In genomic region chr2L:14887530-14887929, dm6 we compare ENCODE assay signal across 3 fruit fly cellular contexts.
TF ChIP-seq lines count a peak whose summit lies in the region.

No protein-coding gene starts in this region.

- TF ChIP-seq CTCF in whole organism, embryonic (GFP tag; optimal IDR thresholded peaks at IDR 0.05; lab: Kevin White, UChicago), result no peak

TF ChIP-seq in whole organism, embryonic, 481 proteins besides CTCF, POLR2A, EP300 and RAD21 (continues in another document):
- peak; percentile 11; the same call in 1 of the 2 replicates for TF ChIP-seq ranshi (GFP tag; IDR thresholded peaks at IDR 0.05; lab: Robert Waterston, UW)
- TF ChIP-seq CG9932 (GFP tag; IDR thresholded peaks at IDR 0.05; lab: Robert Waterston, UW), result no peak
- TF ChIP-seq CG12942 (GFP tag; optimal IDR thresholded peaks at IDR 0.05; lab: Kevin White, UChicago), result no peak
- no peak for TF ChIP-seq CG1832 (GFP tag; optimal IDR thresholded peaks at IDR 0.05; lab: Kevin White, UChicago)
- no peak for TF ChIP-seq CG17385 (GFP tag; optimal IDR thresholded peaks at IDR 0.05; lab: Kevin White, UChicago)
- TF ChIP-seq MESR4 (GFP tag; optimal IDR thresholded peaks at IDR 0.05; lab: Kevin White, UChicago), result no peak
- TF ChIP-seq CG8290 (GFP tag; optimal IDR thresholded peaks at IDR 0.05; lab: Kevin White, UChicago), result no peak
- TF ChIP-seq CG8290 (tag; optimal IDR thresholded peaks at IDR 0.05; lab: Kevin White, UChicago), result no peak
- no peak for TF ChIP-seq Drgx (GFP tag; IDR thresholded peaks at IDR 0.05; lab: Robert Waterston, UW)
- TF ChIP-seq CG2129 (GFP tag; IDR thresholded peaks at IDR 0.05; lab: Robert Waterston, UW; ENCODE audit: partially characterized antibody), result no peak
- peak; percentile 23 for TF ChIP-seq CG13894 (tag; optimal IDR thresholded peaks at IDR 0.05; lab: Kevin White, UChicago)
- TF ChIP-seq Ada2b (GFP tag; IDR thresholded peaks at IDR 0.05; lab: Robert Waterston, UW), result peak; percentile 35; the same call in 1 of the 2 replicates
- no peak for TF ChIP-seq sima (GFP tag; optimal IDR thresholded peaks at IDR 0.05; lab: Kevin White, UChicago)
- TF ChIP-seq tap (tag; optimal IDR thresholded peaks at IDR 0.05; lab: Kevin White, UChicago), result no peak
- TF ChIP-seq Poxn (GFP tag; IDR thresholded peaks at IDR 0.05; lab: Robert Waterston, UW), result no peak
- no peak for TF ChIP-seq pfk (GFP tag; optimal IDR thresholded peaks at IDR 0.05; lab: Kevin White, UChicago)
- TF ChIP-seq gsb-n (tag; optimal IDR thresholded peaks at IDR 0.05; lab: Kevin White, UChicago), result no peak
- no peak for TF ChIP-seq CG4282 (GFP tag; optimal IDR thresholded peaks at IDR 0.05; lab: Kevin White, UChicago)
- no peak for TF ChIP-seq Hr78 (GFP tag; optimal IDR thresholded peaks at IDR 0.05; lab: Kevin White, UChicago)
- TF ChIP-seq Sox100B (GFP tag; optimal IDR thresholded peaks at IDR 0.05; lab: Kevin White, UChicago), result no peak
- no peak for TF ChIP-seq croc (GFP tag; conservative IDR thresholded peaks at IDR 0.05; lab: Robert Waterston, UW)
- no peak for TF ChIP-seq Ssrp (tag; optimal IDR thresholded peaks at IDR 0.05; lab: Kevin White, UChicago)
- TF ChIP-seq trem (tag; optimal IDR thresholded peaks at IDR 0.05; lab: Kevin White, UChicago), result no peak
- TF ChIP-seq CG4730 (GFP tag; IDR thresholded peaks at IDR 0.05; lab: Robert Waterston, UW), result no peak
- peak; percentile 43 for TF ChIP-seq Hmr (GFP tag; optimal IDR thresholded peaks at IDR 0.05; lab: Kevin White, UChicago)
- no peak for TF ChIP-seq gro (GFP tag; optimal IDR thresholded peaks at IDR 0.05; lab: Kevin White, UChicago)
- TF ChIP-seq CG11504 (tag; optimal IDR thresholded peaks at IDR 0.05; lab: Kevin White, UChicago), result peak; percentile 14
- TF ChIP-seq Opbp (GFP tag; IDR thresholded peaks at IDR 0.05; lab: Robert Waterston, UW; ENCODE audit: partially characterized antibody), result no peak
- TF ChIP-seq CG2116 (GFP tag; optimal IDR thresholded peaks at IDR 0.05; lab: Kevin White, UChicago), result no peak
- no peak for TF ChIP-seq CG4820 (GFP tag; optimal IDR thresholded peaks at IDR 0.05; lab: Kevin White, UChicago)
- TF ChIP-seq CG4707 (GFP tag; optimal IDR thresholded peaks at IDR 0.05; lab: Kevin White, UChicago), result no peak

TF ChIP-seq in whole organism, prepupa, 60 proteins besides CTCF, POLR2A, EP300 and RAD21:
- no peak for TF ChIP-seq Hr38 (GFP tag; optimal IDR thresholded peaks at IDR 0.05; lab: Kevin White, UChicago)
- no peak for TF ChIP-seq Ets21C (GFP tag; optimal IDR thresholded peaks at IDR 0.05; lab: Kevin White, UChicago)
- no peak for TF ChIP-seq eg (GFP tag; IDR thresholded peaks at IDR 0.05; lab: Robert Waterston, UW)
- TF ChIP-seq svp (GFP tag; lab: Kevin White, UChicago), result peak; percentile 4
- no peak for TF ChIP-seq Eip75B (GFP tag; optimal IDR thresholded peaks at IDR 0.05; lab: Kevin White, UChicago)

TF ChIP-seq in whole organism, pupa, 21 proteins besides CTCF, POLR2A, EP300 and RAD21:
- peak; percentile 10 for TF ChIP-seq CG8159 (tag; optimal IDR thresholded peaks at IDR 0.05; lab: Kevin White, UChicago)
- TF ChIP-seq D1 (tag; optimal IDR thresholded peaks at IDR 0.05; lab: Kevin White, UChicago), result no peak
